Worm (Caenorhabditis elegans): Measurements from ENCODE around the gene npr-12.

ce11 chrIV:6905947-6906489 lies 31.4 kb downstream of the npr-12 start, which contains the start of the genes T22D1.17 and T22D1.8:
- TF ChIP-seq ceh-83 (GFP tag; optimal IDR thresholded peaks at IDR 0.05) (no peak), bed-3 (GFP tag; optimal IDR thresholded peaks at IDR 0.05) (no peak), lsy-2 (tag; optimal IDR thresholded peaks at IDR 0.05) (no peak), nhr-12 (tag; optimal IDR thresholded peaks at IDR 0.05) (no peak), nhr-76 (tag; optimal IDR thresholded peaks at IDR 0.05) (no peak), tbx-8 (GFP tag; optimal IDR thresholded peaks at IDR 0.05) (no peak), nhr-237 (tag; optimal IDR thresholded peaks at IDR 0.05) (no peak), unc-39 (tag; optimal IDR thresholded peaks at IDR 0.05) (no peak), snpc-4 (tag; optimal IDR thresholded peaks at IDR 0.05) (no peak), unc-62 (GFP tag; optimal IDR thresholded peaks at IDR 0.05) (no peak), mep-1 (tag; optimal IDR thresholded peaks at IDR 0.05) (no peak), unc-120 (tag; optimal IDR thresholded peaks at IDR 0.05; ENCODE audit: poor library complexity, severe bottlenecking) (no peak), ceh-39 (tag; optimal IDR thresholded peaks at IDR 0.05) (no peak)

All from whole organism, mixed stage, embryonic.